Worm (Caenorhabditis elegans): Measurements from ENCODE around the gene srh-301.

DNA sequence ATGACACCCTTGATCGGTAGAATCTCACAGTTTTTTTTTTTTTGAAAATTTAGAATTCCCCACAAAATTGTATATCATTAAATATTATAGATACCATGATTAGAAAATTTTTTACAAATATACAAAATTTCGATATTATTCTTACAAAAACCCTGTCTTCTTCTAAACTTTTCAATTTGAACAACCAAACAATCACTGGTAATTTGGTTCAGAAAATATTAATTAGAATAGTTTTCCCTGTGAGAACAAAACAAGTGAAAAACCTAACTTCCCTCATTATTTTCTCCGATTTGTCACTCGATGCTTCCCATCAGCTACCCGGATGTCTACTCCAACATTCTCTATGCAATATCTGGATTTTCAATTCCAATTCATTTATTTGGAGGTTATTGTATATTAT, 14.7 kb upstream of the srh-301 start, which contains the start of gene srh-296:
- no peak for TF ChIP-seq zag-1 (tag; optimal IDR thresholded peaks at IDR 0.05)
- TF ChIP-seq dmd-4 (tag; optimal IDR thresholded peaks at IDR 0.05), result no peak
- TF ChIP-seq blmp-1 (tag; optimal IDR thresholded peaks at IDR 0.05; ENCODE audit: insufficient read depth), result no peak
- TF ChIP-seq elt-1 (tag; optimal IDR thresholded peaks at IDR 0.05), result no peak
- TF ChIP-seq elt-3 (tag; optimal IDR thresholded peaks at IDR 0.05), result no peak
- no peak for TF ChIP-seq unc-62 (GFP tag; optimal IDR thresholded peaks at IDR 0.05)
- TF ChIP-seq ama-1 (optimal IDR thresholded peaks at IDR 0.05), result no peak
- no peak for TF ChIP-seq aly-2 (tag; optimal IDR thresholded peaks at IDR 0.05)
- no peak for TF ChIP-seq egl-27 (tag; optimal IDR thresholded peaks at IDR 0.05)
- TF ChIP-seq crh-2 (tag; optimal IDR thresholded peaks at IDR 0.05), result no peak

Measured in whole organism, L2 larva.